Fruit fly (Drosophila melanogaster) whole organism, prepupa: ENCODE measurements around the gene prt.

Source experiments
- CG11294 ChIP-seq: fragments of 200-800 bp; sonication (Bioruptor generic); IDR thresholded peaks from 2 replicates; pipeline ENCODE4 v1.3.6; 2022; ENCODE audit warnings: missing biosample characterization, missing genetic modification characterization
- CG11902 ChIP-seq: fragments of 200-800 bp; sonication (Bioruptor generic); optimal IDR thresholded peaks from 3 replicates; lab custom pipeline; 2016; ENCODE audit warnings: missing biosample characterization, missing genetic modification characterization
- CG32006 ChIP-seq: fragments of 200-800 bp; sonication (Bioruptor generic); optimal IDR thresholded peaks from 3 replicates; lab custom pipeline; 2017; ENCODE audit warnings: missing biosample characterization, mild to moderate bottlenecking, missing genetic modification characterization
- CG34406 ChIP-seq: fragments of 200-800 bp; sonication (Bioruptor generic); optimal IDR thresholded peaks from 3 replicates; lab custom pipeline; 2016; ENCODE audit warnings: missing biosample characterization, missing genetic modification characterization
- CG8632 ChIP-seq: fragments of 200-800 bp; sonication (Bioruptor generic); optimal IDR thresholded peaks from 3 replicates; lab custom pipeline; 2016; ENCODE audit warnings: missing biosample characterization, missing genetic modification characterization
- CG9139 ChIP-seq: fragments of 200-800 bp; sonication (Bioruptor generic); optimal IDR thresholded peaks from 3 replicates; lab custom pipeline; 2017; ENCODE audit warnings: missing biosample characterization, mild to moderate bottlenecking, missing genetic modification characterization
- Ets96B ChIP-seq: fragments of 200-800 bp; optimal IDR thresholded peaks from 2 replicates; lab custom pipeline; 2019; ENCODE audit warnings: missing biosample characterization, mild to moderate bottlenecking, missing genetic modification characterization, moderate library complexity
- Sox102F ChIP-seq: fragments of 200-800 bp; sonication (Bioruptor generic); optimal IDR thresholded peaks from 2 replicates; lab custom pipeline; 2016; ENCODE audit warnings: missing biosample characterization, mild to moderate bottlenecking, missing genetic modification characterization
- achi ChIP-seq: fragments of 200-800 bp; sonication (Bioruptor generic); optimal IDR thresholded peaks from 3 replicates; lab custom pipeline; 2016; ENCODE audit warnings: missing biosample characterization, missing genetic modification characterization
- dac ChIP-seq: fragments of 200-800 bp; sonication (Bioruptor generic); optimal IDR thresholded peaks from 2 replicates; lab custom pipeline; 2017; ENCODE audit warnings: missing biosample characterization, mild to moderate bottlenecking, missing genetic modification characterization
- lz ChIP-seq: fragments of 200-800 bp; sonication (Bioruptor generic); optimal IDR thresholded peaks from 3 replicates; lab custom pipeline; 2016; ENCODE audit warnings: missing biosample characterization, missing genetic modification characterization
- pdm3 ChIP-seq: fragments of 200-800 bp; sonication (Bioruptor generic); optimal IDR thresholded peaks from 3 replicates; lab custom pipeline; 2016; ENCODE audit warnings: missing biosample characterization, missing genetic modification characterization
- topi ChIP-seq: fragments of 200-800 bp; sonication (Bioruptor generic); optimal IDR thresholded peaks from 3 replicates; lab custom pipeline; 2016; ENCODE audit warnings: missing biosample characterization, missing genetic modification characterization
- vri ChIP-seq: fragments of 200-800 bp; sonication (Bioruptor generic); optimal IDR thresholded peaks from 3 replicates; lab custom pipeline; 2016; ENCODE audit warnings: missing biosample characterization, mild to moderate bottlenecking, missing genetic modification characterization

DNA sequence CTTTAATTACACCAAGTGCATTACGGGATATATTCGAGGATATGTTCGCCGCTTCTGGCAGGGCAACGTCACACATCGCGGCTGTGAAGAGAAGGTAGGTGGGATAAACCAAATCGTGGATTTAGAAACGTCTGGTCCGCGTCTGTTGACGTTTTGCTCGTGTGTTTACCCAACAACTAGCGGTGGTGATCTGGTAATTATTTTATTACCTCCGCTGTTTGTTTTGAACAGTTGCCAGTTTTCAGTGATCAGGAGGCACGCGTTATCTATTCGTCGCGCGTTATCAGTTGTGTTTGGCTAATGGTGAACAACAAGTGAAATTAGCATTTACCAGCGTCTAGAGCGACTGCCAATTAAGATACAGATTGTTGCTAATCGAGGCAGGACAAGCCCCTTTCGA is 30.2 kb upstream of the prt start:
- TF ChIP-seq Ets96B (tag; lab: Kevin White, UChicago) (no peak), CG32006 (no peak), achi (GFP tag; lab: Kevin White, UChicago) (no peak), Sox102F (GFP tag; lab: Kevin White, UChicago) (no peak), CG11294 (no peak), lz (GFP tag; lab: Kevin White, UChicago) (no peak), pdm3 (GFP tag; lab: Kevin White, UChicago) (no peak), CG11902 (GFP tag; lab: Kevin White, UChicago) (no peak), CG34406 (no peak), vri (GFP tag; lab: Kevin White, UChicago) (no peak), dac (GFP tag; lab: Kevin White, UChicago) (no peak), topi (GFP tag; lab: Kevin White, UChicago) (no peak), CG8632 (GFP tag; lab: Kevin White, UChicago) (no peak), CG9139 (GFP tag; lab: Kevin White, UChicago) (no peak)
